Fruit fly (Drosophila melanogaster): ENCODE measurements around the gene nAChRalpha2.

dm6 chr3R:24503627-24504026 is 18.4 kb downstream of the nAChRalpha2 start:
- TF ChIP-seq CG32121 (GFP tag; IDR thresholded peaks at IDR 0.05) (no peak), CG10348 (GFP tag; IDR thresholded peaks at IDR 0.05) (no peak), EcR (GFP tag; optimal IDR thresholded peaks at IDR 0.05) (no peak)
